Worm (Caenorhabditis elegans) whole organism, young adult: Measurements from ENCODE around the gene rin-1.

Experiments used
- C06A6.2 ChIP-seq: fragments of 200-800 bp; sonication (Bioruptor generic); conservative IDR thresholded peaks from 2 replicates; pipeline ENCODE4 v1.3.6; 2022; ENCODE audit warnings: missing genetic modification characterization, missing compliant biosample characterization
- F23B12.7 ChIP-seq: sonication (generic microtip); optimal IDR thresholded peaks from 2 replicates; lab custom pipeline; 2017; ENCODE audit warnings: missing genetic modification characterization, mild to moderate bottlenecking, missing compliant biosample characterization, antibody characterized with exemption, moderate library complexity; ENCODE audit not compliant: insufficient read depth
- F39B2.1 ChIP-seq: fragments of 200-800 bp; sonication (Bioruptor generic); IDR thresholded peaks from 2 replicates; pipeline ENCODE4 v1.3.6; 2022; ENCODE audit warnings: missing genetic modification reagents, missing genetic modification characterization, missing compliant biosample characterization
- F49E8.2 ChIP-seq: sonication (generic microtip); optimal IDR thresholded peaks from 3 replicates; lab custom pipeline; 2017; ENCODE audit warnings: missing genetic modification characterization, mild to moderate bottlenecking, missing compliant biosample characterization, antibody characterized with exemption, moderate library complexity; ENCODE audit not compliant: insufficient read depth
- F57C9.4 ChIP-seq: sonication (generic microtip); optimal IDR thresholded peaks from 2 replicates; lab custom pipeline; 2017; ENCODE audit warnings: mild to moderate bottlenecking, missing genetic modification characterization, missing compliant biosample characterization
- K11D2.4 ChIP-seq: fragments of 200-800 bp; sonication (Bioruptor generic); IDR thresholded peaks from 2 replicates; pipeline ENCODE4 v1.3.6; 2022; ENCODE audit warnings: missing genetic modification reagents, missing genetic modification characterization, missing compliant biosample characterization
- K12H6.12 ChIP-seq: fragments of 200-800 bp; sonication (Bioruptor generic); optimal IDR thresholded peaks from 2 replicates; lab custom pipeline; 2018; ENCODE audit warnings: mild to moderate bottlenecking, missing genetic modification characterization, missing compliant biosample characterization
- T07F8.4 ChIP-seq: sonication (generic microtip); optimal IDR thresholded peaks from 2 replicates; lab custom pipeline; 2016; ENCODE audit warnings: mild to moderate bottlenecking, missing genetic modification characterization, moderate library complexity, missing compliant biosample characterization
- Y67H2A.10 ChIP-seq: fragments of 200-800 bp; sonication (Bioruptor generic); conservative IDR thresholded peaks from 2 replicates; pipeline ENCODE4 v1.3.6; 2022; ENCODE audit warnings: missing genetic modification reagents, missing genetic modification characterization, missing compliant biosample characterization
- Y79H2A.3 ChIP-seq: fragments of 200-800 bp; sonication (Bioruptor generic); conservative IDR thresholded peaks from 2 replicates; pipeline ENCODE4 v1.3.6; 2022; ENCODE audit warnings: missing genetic modification reagents, missing genetic modification characterization, missing compliant biosample characterization
- aptf-3 ChIP-seq: fragments of 200-800 bp; sonication (Bioruptor generic); IDR thresholded peaks from 2 replicates; pipeline ENCODE4 v1.3.6; 2022; ENCODE audit warnings: missing genetic modification characterization, missing compliant biosample characterization
- atf-7 ChIP-seq: sonication (generic microtip); optimal IDR thresholded peaks from 2 replicates; lab custom pipeline; 2017; ENCODE audit warnings: mild to moderate bottlenecking, missing genetic modification characterization, missing compliant biosample characterization
- athp-1 ChIP-seq: sonication (generic microtip); optimal IDR thresholded peaks from 2 replicates; lab custom pipeline; 2017; ENCODE audit warnings: mild to moderate bottlenecking, missing genetic modification characterization, missing compliant biosample characterization
- attf-5 ChIP-seq: fragments of 200-800 bp; sonication (Bioruptor generic); optimal IDR thresholded peaks from 2 replicates; lab custom pipeline; 2018; ENCODE audit warnings: mild to moderate bottlenecking, missing genetic modification characterization, missing compliant biosample characterization
- bed-2 ChIP-seq: fragments of 200-800 bp; sonication (Bioruptor generic); IDR thresholded peaks from 2 replicates; pipeline ENCODE4 v1.3.6; 2022; ENCODE audit warnings: missing genetic modification reagents, missing genetic modification characterization, missing compliant biosample characterization
- ccch-3 ChIP-seq: fragments of 200-800 bp; sonication (Bioruptor generic); optimal IDR thresholded peaks from 2 replicates; lab custom pipeline; 2018; ENCODE audit warnings: mild to moderate bottlenecking, missing genetic modification characterization, missing compliant biosample characterization
- cebp-1 ChIP-seq, 2 experiments: fragments of 200-800 bp in 1 of 2; sonication (Bioruptor generic) in 1 of 2; sonication (generic microtip) in 1 of 2; IDR thresholded peaks in 1 of 2; optimal IDR thresholded peaks in 1 of 2; 2 replicates each; pipeline versions ENCODE4 v1.3.6 to Lab custom; 2017 to 2022; ENCODE audit warnings: missing compliant biosample characterization in 2 of 2, missing genetic modification characterization in 2 of 2, mild to moderate bottlenecking in 1 of 2, missing genetic modification reagents in 1 of 2, moderate library complexity in 1 of 2
- chd-7 ChIP-seq: sonication (generic microtip); optimal IDR thresholded peaks from 2 replicates; lab custom pipeline; 2016; ENCODE audit warnings: mild to moderate bottlenecking, missing genetic modification characterization, moderate library complexity, missing compliant biosample characterization
- dox-1 ChIP-seq: fragments of 200-800 bp; sonication (Bioruptor generic); IDR thresholded peaks from 2 replicates; pipeline ENCODE4 v1.3.6; 2022; ENCODE audit warnings: missing genetic modification reagents, missing genetic modification characterization, missing compliant biosample characterization
- dpl-1 ChIP-seq: fragments of 150-350 bp; optimal IDR thresholded peaks from 2 replicates; lab custom pipeline; 2014; ENCODE audit warnings: missing biosample characterization, missing genetic modification reagents, missing genetic modification characterization
- egl-44 ChIP-seq: fragments of 200-800 bp; sonication (Bioruptor generic); IDR thresholded peaks from 2 replicates; pipeline ENCODE4 v1.3.6; 2022; ENCODE audit warnings: missing genetic modification reagents, missing genetic modification characterization, missing compliant biosample characterization
- hmg-1.2 ChIP-seq: fragments of 200-800 bp; sonication (Bioruptor generic); IDR thresholded peaks from 2 replicates; pipeline ENCODE4 v1.3.6; 2022; ENCODE audit warnings: missing genetic modification reagents, missing genetic modification characterization, missing compliant biosample characterization
- hmg-20 ChIP-seq: fragments of 200-800 bp; sonication (Bioruptor generic); IDR thresholded peaks from 2 replicates; pipeline ENCODE4 v1.3.6; 2022; ENCODE audit warnings: missing genetic modification reagents, missing genetic modification characterization, missing compliant biosample characterization
- hrde-1 ChIP-seq: sonication (generic microtip); optimal IDR thresholded peaks from 2 replicates; lab custom pipeline; 2016; ENCODE audit warnings: missing genetic modification characterization, mild to moderate bottlenecking, missing compliant biosample characterization, moderate library complexity, missing genotype, missing genetic modification reagents, borderline replicate concordance
- lag-1 ChIP-seq: fragments of 200-800 bp; sonication (Bioruptor generic); IDR thresholded peaks from 2 replicates; pipeline ENCODE4 v1.3.6; 2022; ENCODE audit warnings: missing genetic modification reagents, missing genetic modification characterization, missing compliant biosample characterization
- let-526 ChIP-seq: fragments of 200-800 bp; sonication (Bioruptor generic); IDR thresholded peaks from 2 replicates; pipeline ENCODE4 v1.3.6; 2022; ENCODE audit warnings: missing genetic modification reagents, missing genetic modification characterization, missing compliant biosample characterization
- lin-26 ChIP-seq: fragments of 200-800 bp; sonication (Bioruptor generic); IDR thresholded peaks from 2 replicates; pipeline ENCODE4 v1.3.6; 2022; ENCODE audit warnings: missing genetic modification reagents, missing genetic modification characterization, missing compliant biosample characterization
- lir-1 ChIP-seq: fragments of 200-800 bp; sonication (Bioruptor generic); conservative IDR thresholded peaks from 2 replicates; pipeline ENCODE4 v1.3.6; 2022; ENCODE audit warnings: missing genetic modification reagents, missing genetic modification characterization, missing compliant biosample characterization
- lsl-1 ChIP-seq: fragments of 200-800 bp; sonication (Bioruptor generic); optimal IDR thresholded peaks from 2 replicates; lab custom pipeline; 2018; ENCODE audit warnings: mild to moderate bottlenecking, missing genetic modification characterization, moderate library complexity, missing compliant biosample characterization
- madf-6 ChIP-seq: fragments of 200-800 bp; sonication (Bioruptor generic); IDR thresholded peaks from 2 replicates; pipeline ENCODE4 v1.3.6; 2022; ENCODE audit warnings: missing genetic modification reagents, missing genetic modification characterization, missing compliant biosample characterization
- mes-4 ChIP-seq: sonication (generic microtip); optimal IDR thresholded peaks from 2 replicates; lab custom pipeline; 2016; ENCODE audit warnings: missing genotype, missing genetic modification characterization, missing compliant biosample characterization
- mxl-1 ChIP-seq: sonication (generic microtip); optimal IDR thresholded peaks from 2 replicates; lab custom pipeline; 2016; ENCODE audit warnings: missing genetic modification characterization, missing compliant biosample characterization
- nhr-90 ChIP-seq: sonication (generic microtip); optimal IDR thresholded peaks from 2 replicates; lab custom pipeline; 2016; ENCODE audit warnings: missing genotype, mild to moderate bottlenecking, missing genetic modification characterization, missing compliant biosample characterization
- pbrm-1 ChIP-seq: fragments of 200-800 bp; sonication (Bioruptor generic); IDR thresholded peaks from 2 replicates; pipeline ENCODE4 v1.3.6; 2022; ENCODE audit warnings: missing genetic modification reagents, missing genetic modification characterization, missing compliant biosample characterization
- rpc-1 ChIP-seq, 2 experiments: fragments of 150-350 bp in 1 of 2; sonication (generic microtip) in 1 of 2; optimal IDR thresholded peaks; 2 replicates each; lab custom pipeline; 2014 to 2018; ENCODE audit warnings: missing biosample characterization in 1 of 2, missing genetic modification characterization in 1 of 2, missing genetic modification reagents in 1 of 2, missing genotype in 1 of 2
- snpc-3.4 ChIP-seq: sonication (generic microtip); optimal IDR thresholded peaks from 2 replicates; lab custom pipeline; 2017; ENCODE audit warnings: missing genetic modification characterization, mild to moderate bottlenecking, missing compliant biosample characterization, antibody characterized with exemption, moderate library complexity, missing genotype, missing genetic modification reagents
- sptf-2 ChIP-seq: fragments of 200-800 bp; sonication (Bioruptor generic); optimal IDR thresholded peaks from 2 replicates; lab custom pipeline; 2018; ENCODE audit warnings: mild to moderate bottlenecking, missing genetic modification characterization, missing compliant biosample characterization
- tbp1 ChIP-seq: fragments of 200-800 bp; sonication (Bioruptor generic); optimal IDR thresholded peaks from 2 replicates; lab custom pipeline; 2018; ENCODE audit warnings: mild to moderate bottlenecking, missing genetic modification characterization, missing compliant biosample characterization
- tbx-9 ChIP-seq: sonication (generic microtip); optimal IDR thresholded peaks from 2 replicates; lab custom pipeline; 2016; ENCODE audit warnings: borderline replicate concordance, missing genetic modification characterization, inconsistent platforms, missing compliant biosample characterization
- tlf-1 ChIP-seq: fragments of 200-800 bp; sonication (Bioruptor generic); optimal IDR thresholded peaks from 2 replicates; lab custom pipeline; 2018; ENCODE audit warnings: mild to moderate bottlenecking, missing genetic modification characterization, missing compliant biosample characterization
- unc-130 ChIP-seq: sonication (generic microtip); optimal IDR thresholded peaks from 2 replicates; lab custom pipeline; 2016; ENCODE audit warnings: missing genetic modification reagents, missing genetic modification characterization, missing compliant biosample characterization
- zfh-2 ChIP-seq: fragments of 200-800 bp; sonication (Bioruptor generic); conservative IDR thresholded peaks from 2 replicates; pipeline ENCODE4 v1.3.6; 2022; ENCODE audit warnings: missing genetic modification reagents, missing genetic modification characterization, missing compliant biosample characterization
- ztf-6 ChIP-seq: fragments of 200-800 bp; sonication (Bioruptor generic); IDR thresholded peaks from 2 replicates; pipeline ENCODE4 v1.3.6; 2022; ENCODE audit warnings: missing genetic modification reagents, missing genetic modification characterization, missing compliant biosample characterization

Gene rin-1

DNA sequence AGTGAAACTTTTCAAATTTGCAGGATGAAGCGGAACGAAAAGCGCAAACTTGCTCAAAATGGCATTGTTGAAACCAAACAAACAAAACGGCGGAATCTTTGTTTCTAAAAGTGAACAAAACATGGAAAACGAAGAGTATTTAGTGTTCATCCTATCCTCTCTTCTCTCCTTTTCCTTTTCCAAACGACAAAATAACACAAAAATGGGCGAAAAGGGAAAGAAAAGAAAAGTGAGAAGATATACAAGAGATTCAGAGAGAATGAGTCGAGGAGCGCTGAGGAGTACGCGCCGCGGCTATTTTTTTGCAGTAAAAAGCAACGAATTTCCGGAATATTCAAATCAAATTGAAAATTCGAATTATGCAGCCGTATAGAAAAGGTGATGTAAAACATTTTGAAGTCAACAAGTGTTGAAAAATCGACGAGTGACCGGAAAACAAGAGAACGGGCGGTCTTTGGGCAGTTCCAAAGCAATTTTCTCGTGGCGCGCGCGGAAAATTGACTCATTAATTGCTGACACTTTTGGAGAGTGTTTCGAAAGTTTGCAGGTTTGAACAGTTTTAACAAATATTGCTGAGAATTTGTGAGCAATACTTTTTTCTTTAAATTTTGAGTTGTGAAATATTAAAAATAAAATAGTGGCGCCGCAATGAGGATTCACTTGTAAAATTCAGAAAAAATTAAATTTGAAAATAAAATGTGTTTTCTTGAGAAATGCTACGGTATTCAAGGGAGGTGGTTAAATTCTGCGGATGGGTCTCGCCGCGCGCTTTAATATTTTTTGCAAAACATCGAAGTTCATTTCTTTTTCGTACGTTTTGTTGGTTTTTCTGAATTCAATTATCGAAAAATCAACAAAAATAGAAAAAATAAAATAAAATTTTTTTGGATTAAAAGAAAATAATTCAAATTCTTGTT, 19.9 kb upstream of the rin-1 start (continued):
- TF ChIP-seq atf-7 (tag; lab: Kevin White, UChicago) = no peak
- TF ChIP-seq lsl-1 (GFP tag; lab: Kevin White, UChicago) = peak; percentile 72
- TF ChIP-seq attf-5 (GFP tag; lab: Kevin White, UChicago) = no peak
- TF ChIP-seq hmg-20 = no peak
- no peak for TF ChIP-seq C06A6.2 (GFP tag; lab: Robert Waterston, UW)
- no peak for TF ChIP-seq pbrm-1
- TF ChIP-seq F23B12.7 (tag; lab: Kevin White, UChicago) = no peak
- no peak for TF ChIP-seq lag-1 (GFP tag; lab: Robert Waterston, UW)
- no peak for TF ChIP-seq F49E8.2 (tag; lab: Kevin White, UChicago)
- TF ChIP-seq ccch-3 (GFP tag; lab: Kevin White, UChicago) = no peak
- no peak for TF ChIP-seq lir-1
- no peak for TF ChIP-seq unc-130 (GFP tag; lab: Kevin White, UChicago)
- TF ChIP-seq lin-26 (GFP tag; lab: Robert Waterston, UW) = no peak
- no peak for TF ChIP-seq T07F8.4 (tag; lab: Kevin White, UChicago)
- TF ChIP-seq dpl-1 (GFP tag; lab: Kevin White, UChicago) = peak; percentile 18
- no peak for TF ChIP-seq F57C9.4 (tag; lab: Kevin White, UChicago)
- TF ChIP-seq tlf-1 (GFP tag; lab: Kevin White, UChicago) = peak; percentile 51

DNA sequence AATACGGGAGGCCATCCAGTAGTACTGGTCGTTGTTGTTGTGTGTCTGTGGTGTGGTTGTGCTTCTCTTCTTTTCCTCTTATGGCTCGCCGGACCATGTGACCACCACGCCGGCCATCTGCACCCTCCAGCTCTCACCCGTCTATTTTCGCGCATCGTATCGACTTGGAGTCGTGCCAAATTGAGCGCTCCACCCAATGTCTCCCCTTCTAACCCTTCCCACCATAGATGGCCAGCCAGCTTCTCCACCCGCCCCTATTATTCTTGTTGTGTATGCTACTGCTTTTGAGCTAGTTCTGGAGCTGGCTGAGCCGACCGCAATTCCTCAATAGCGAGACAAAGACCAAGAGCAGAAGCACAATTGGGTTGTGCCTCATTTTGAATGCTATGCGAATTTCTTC, 17.8 kb upstream of the rin-1 start:
- peak; percentile 5 for TF ChIP-seq tbx-9 (tag; lab: Kevin White, UChicago)
- peak; percentile 83 for TF ChIP-seq zfh-2 (GFP tag; lab: Robert Waterston, UW)
- peak; percentile 27 for TF ChIP-seq K12H6.12
- TF ChIP-seq sptf-2 = peak; percentile 21
- 0 out of 2 replicates have a peak, but pooled peaks have one; percentile 21 for TF ChIP-seq ztf-6 (GFP tag; lab: Robert Waterston, UW)
- TF ChIP-seq hmg-1.2 = peak; percentile 30; the same call in 1 of the 2 replicates
- no peak for TF ChIP-seq mxl-1 (tag; lab: Kevin White, UChicago)
- TF ChIP-seq K11D2.4 (GFP tag; lab: Robert Waterston, UW) = 0 out of 2 replicates have a peak, but pooled peaks have one; percentile 26
- no peak for TF ChIP-seq Y79H2A.3 (GFP tag; lab: Robert Waterston, UW)
- no peak for TF ChIP-seq F39B2.1 (GFP tag; lab: Robert Waterston, UW)
- TF ChIP-seq F23B12.7 (tag; lab: Kevin White, UChicago) = no peak
- no peak for TF ChIP-seq athp-1 (tag; lab: Kevin White, UChicago)
- no peak for TF ChIP-seq Y67H2A.10 (GFP tag; lab: Robert Waterston, UW)
- no peak for TF ChIP-seq nhr-90 (tag; lab: Kevin White, UChicago)
- no peak for TF ChIP-seq cebp-1 (GFP tag; IDR thresholded peaks at IDR 0.05; lab: Robert Waterston, UW)
- peak; percentile 40 for TF ChIP-seq cebp-1 (tag; optimal IDR thresholded peaks at IDR 0.05; lab: Kevin White, UChicago)
- TF ChIP-seq attf-5 (GFP tag; lab: Kevin White, UChicago) = no peak
- TF ChIP-seq bed-2 = no peak
- TF ChIP-seq let-526 = no peak
- peak; percentile 10 for TF ChIP-seq chd-7

DNA sequence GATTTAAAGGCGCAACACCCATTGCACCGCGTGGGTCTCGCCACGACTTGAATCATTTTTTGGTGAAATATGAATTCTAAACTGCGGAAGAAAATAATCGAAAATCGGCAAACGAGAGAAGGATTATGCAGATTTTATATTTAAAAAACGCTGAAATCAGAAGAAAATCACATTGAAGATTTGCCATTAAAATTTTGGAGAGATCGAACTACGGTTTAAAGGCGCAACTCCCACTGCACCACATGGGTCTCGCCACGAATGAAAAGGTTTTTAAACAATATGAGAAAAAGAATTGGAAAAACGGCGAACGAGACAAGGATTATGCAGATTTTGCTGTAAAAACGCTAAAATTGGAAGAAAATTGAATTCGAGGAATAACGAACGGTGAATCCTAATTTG, 17.4 kb upstream of the rin-1 start:
- TF ChIP-seq madf-6 = peak; percentile 72; the same call in 1 of the 2 replicates
- peak; percentile 31; the same call in 1 of the 2 replicates for TF ChIP-seq dox-1
- no peak for TF ChIP-seq rpc-1 (optimal IDR thresholded peaks at IDR 0.05; lab: Kevin White, UChicago)
- no peak for TF ChIP-seq rpc-1 (tag; optimal IDR thresholded peaks at IDR 0.05; lab: Kevin White, UChicago)
- no peak for TF ChIP-seq mes-4 (tag; lab: Kevin White, UChicago)
- peak; percentile 78 for TF ChIP-seq F49E8.2 (tag; lab: Kevin White, UChicago)
- TF ChIP-seq unc-130 (GFP tag; lab: Kevin White, UChicago) = peak; percentile 55
- peak; percentile 61 for TF ChIP-seq snpc-3.4 (tag; lab: Kevin White, UChicago)
- peak; percentile 40 for TF ChIP-seq tbp1
- no peak for TF ChIP-seq egl-44 (GFP tag; lab: Robert Waterston, UW)
- no peak for TF ChIP-seq hrde-1 (tag; lab: Kevin White, UChicago)
- TF ChIP-seq aptf-3 (GFP tag; lab: Robert Waterston, UW) = no peak
- TF ChIP-seq lsl-1 (GFP tag; lab: Kevin White, UChicago) = peak; percentile 88
- TF ChIP-seq K11D2.4 (GFP tag; lab: Robert Waterston, UW) = no peak
- peak; percentile 32 for TF ChIP-seq dpl-1 (GFP tag; lab: Kevin White, UChicago)
